Fruit fly (Drosophila melanogaster): ENCODE measurements around the gene noi.

Gene noi

DNA sequence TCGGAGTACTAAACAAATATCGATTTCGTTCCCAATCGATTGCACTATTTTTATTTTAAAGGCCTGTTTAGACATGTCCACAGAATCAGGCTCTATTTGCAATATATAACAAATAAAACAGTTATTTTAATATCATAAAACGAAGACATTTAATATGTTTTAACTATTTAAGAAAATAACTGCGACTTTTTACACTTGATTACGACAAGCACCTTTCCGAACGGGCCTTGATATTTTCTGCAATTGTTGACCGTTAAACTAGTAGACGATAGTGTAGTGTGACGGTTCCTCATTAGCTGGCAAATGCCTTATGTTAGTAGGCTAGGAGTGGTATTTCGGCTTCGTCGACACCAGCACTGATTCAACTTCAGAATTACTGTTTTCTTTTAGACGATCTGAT is 22.7 kb downstream of the noi start, which contains the start of the genes CG2931 and Rheb (continued):
- TF ChIP-seq CG10209 (GFP tag; optimal IDR thresholded peaks at IDR 0.05) (peak; percentile 51), stc (GFP tag; IDR thresholded peaks at IDR 0.05) (peak; percentile 39; the same call in 1 of the 2 replicates), lilli (GFP tag; optimal IDR thresholded peaks at IDR 0.05) (peak; percentile 87), BtbVII (GFP tag; optimal IDR thresholded peaks at IDR 0.05) (no peak), CrebB (tag; optimal IDR thresholded peaks at IDR 0.05) (peak; percentile 14), hb (GFP tag; IDR thresholded peaks at IDR 0.05; ENCODE audit: partially characterized antibody) (peak; percentile 59; the same call in 2 of the 3 replicates), Ada2b (GFP tag; IDR thresholded peaks at IDR 0.05) (peak; percentile 74), CG9932 (GFP tag; IDR thresholded peaks at IDR 0.05) (peak; percentile 83), CG12219 (GFP tag; optimal IDR thresholded peaks at IDR 0.05) (no peak), ERR (GFP tag; optimal IDR thresholded peaks at IDR 0.05) (peak; percentile 24), CG13894 (tag; optimal IDR thresholded peaks at IDR 0.05) (peak; percentile 63), Atf3 (GFP tag; optimal IDR thresholded peaks at IDR 0.05) (no peak), Meics (GFP tag; optimal IDR thresholded peaks at IDR 0.05) (peak; percentile 44), sob (GFP tag; IDR thresholded peaks at IDR 0.05) (peak; percentile 70), MBD-R2 (GFP tag; IDR thresholded peaks at IDR 0.05) (peak; percentile 72), seq (GFP tag; IDR thresholded peaks at IDR 0.05) (0 out of 2 replicates have a peak, but pooled peaks have one; percentile 47), CG4360 (GFP tag; IDR thresholded peaks at IDR 0.05) (no peak), CG7963 (GFP tag; IDR thresholded peaks at IDR 0.05; ENCODE audit: partially characterized antibody) (no peak), CG7745 (tag; optimal IDR thresholded peaks at IDR 0.05) (no peak), Fer2 (tag; optimal IDR thresholded peaks at IDR 0.05) (peak; percentile 34), CG12659 (GFP tag; optimal IDR thresholded peaks at IDR 0.05) (peak; percentile 88), gsb (GFP tag; IDR thresholded peaks at IDR 0.05) (no peak), CG5180 (GFP tag; optimal IDR thresholded peaks at IDR 0.05) (no peak), ash1 (GFP tag; optimal IDR thresholded peaks at IDR 0.05) (no peak), lab (GFP tag; optimal IDR thresholded peaks at IDR 0.05) (peak; percentile 51), CG7357 (GFP tag; IDR thresholded peaks at IDR 0.05) (peak; percentile 74), NfI (GFP tag; optimal IDR thresholded peaks at IDR 0.05) (peak; percentile 69), HLH3B (GFP tag; IDR thresholded peaks at IDR 0.05) (0 out of 2 replicates have a peak, but pooled peaks have one; percentile 35), btn (GFP tag; optimal IDR thresholded peaks at IDR 0.05) (no peak), CG4854 (GFP tag; optimal IDR thresholded peaks at IDR 0.05) (peak; percentile 27), ham (GFP tag; IDR thresholded peaks at IDR 0.05) (no peak), sd (tag; optimal IDR thresholded peaks at IDR 0.05) (no peak), toy (GFP tag; IDR thresholded peaks at IDR 0.05) (no peak), nmo (GFP tag; optimal IDR thresholded peaks at IDR 0.05) (peak; percentile 84), ems (GFP tag; optimal IDR thresholded peaks at IDR 0.05) (peak; percentile 45), dimm (GFP tag; IDR thresholded peaks at IDR 0.05) (no peak), CG10267 (tag; optimal IDR thresholded peaks at IDR 0.05) (peak; percentile 80), jing (GFP tag; optimal IDR thresholded peaks at IDR 0.05) (no peak), CG2875 (GFP tag; optimal IDR thresholded peaks at IDR 0.05) (peak; percentile 0), stwl (tag; optimal IDR thresholded peaks at IDR 0.05) (peak; percentile 87), CG32532 (GFP tag; IDR thresholded peaks at IDR 0.05) (peak; percentile 71), Vsx1 (GFP tag; optimal IDR thresholded peaks at IDR 0.05) (no peak), gcm2 (GFP tag; optimal IDR thresholded peaks at IDR 0.05) (peak; percentile 9), chif (GFP tag; optimal IDR thresholded peaks at IDR 0.05) (peak; percentile 11 to 47), CG17186 (GFP tag; optimal IDR thresholded peaks at IDR 0.05) (peak; percentile 69), CG11696 (GFP tag; IDR thresholded peaks at IDR 0.05) (no peak), CG12155 (GFP tag; optimal IDR thresholded peaks at IDR 0.05) (peak; percentile 71), da (GFP tag; optimal IDR thresholded peaks at IDR 0.05) (no peak), CG31224 (GFP tag; IDR thresholded peaks at IDR 0.05) (no peak), bbx (GFP tag; IDR thresholded peaks at IDR 0.05; ENCODE audit: partially characterized antibody) (peak; percentile 69), Nf-YC (tag; optimal IDR thresholded peaks at IDR 0.05) (peak; percentile 61)

Measured in whole organism, embryonic.